Fruit fly (Drosophila melanogaster) whole organism, pupa: ENCODE results near the gene CG7781.

Source experiments
- CG32121 ChIP-seq: fragments of 200-800 bp; sonication (Bioruptor generic); IDR thresholded peaks from 2 replicates; pipeline ENCODE4 v1.3.6; 2022; ENCODE audit warnings: missing biosample characterization, missing genetic modification characterization
- CG34367 ChIP-seq: fragments of 200-800 bp; sonication (Bioruptor generic); optimal IDR thresholded peaks from 2 replicates; lab custom pipeline; 2018; ENCODE audit warnings: missing biosample characterization, mild to moderate bottlenecking, missing genetic modification characterization
- CG9948 ChIP-seq: fragments of 200-800 bp; sonication (Bioruptor generic); optimal IDR thresholded peaks from 2 replicates; lab custom pipeline; 2018; ENCODE audit warnings: missing biosample characterization, mild to moderate bottlenecking, missing genetic modification characterization, moderate library complexity
- Pif1B ChIP-seq: fragments of 200-800 bp; sonication (Bioruptor generic); optimal IDR thresholded peaks from 3 replicates; lab custom pipeline; 2016; ENCODE audit warnings: missing biosample characterization, missing genetic modification characterization

dm6 chr2L:8305409-8305808, 19.8 kb downstream of the CG7781 start, which contains the start of gene CG7840:
- TF ChIP-seq CG9948 (tag; lab: Kevin White, UChicago), result no peak
- TF ChIP-seq CG34367 (tag; lab: Kevin White, UChicago), result no peak
- TF ChIP-seq CG32121 (GFP tag; lab: Robert Waterston, UW), result no peak
- no peak for TF ChIP-seq Pif1B
